Worm (Caenorhabditis elegans): ENCODE results near the gene F56H9.6.
A peak's percentile ranks its signal among the peaks of the same experiment; 100 is the strongest.

The F56H9.6 gene

DNA sequence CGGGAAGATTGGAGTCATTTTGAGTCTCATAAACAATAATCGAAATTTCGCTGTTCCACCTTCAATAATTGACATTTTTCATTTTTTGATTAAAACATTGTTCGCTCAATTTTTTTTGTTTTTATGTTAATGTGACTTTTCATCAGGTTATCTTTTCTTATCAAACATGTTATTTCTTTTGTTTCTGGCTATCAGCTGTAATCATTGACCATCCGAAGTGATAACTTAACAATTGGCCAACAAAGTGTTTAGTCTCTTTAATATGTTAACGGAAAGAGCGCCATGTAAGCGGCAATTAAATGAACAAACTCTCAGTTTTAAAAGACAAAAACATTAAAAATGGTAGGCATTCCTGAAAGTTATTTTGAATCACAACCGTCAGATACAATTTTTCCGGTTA, 4.4 kb upstream of the F56H9.6 start:
- no peak for TF ChIP-seq mec-3 (tag; optimal IDR thresholded peaks at IDR 0.05; ENCODE audit: borderline replicate concordance)
- TF ChIP-seq elt-2 (tag; optimal IDR thresholded peaks at IDR 0.05) = peak; percentile 93

DNA sequence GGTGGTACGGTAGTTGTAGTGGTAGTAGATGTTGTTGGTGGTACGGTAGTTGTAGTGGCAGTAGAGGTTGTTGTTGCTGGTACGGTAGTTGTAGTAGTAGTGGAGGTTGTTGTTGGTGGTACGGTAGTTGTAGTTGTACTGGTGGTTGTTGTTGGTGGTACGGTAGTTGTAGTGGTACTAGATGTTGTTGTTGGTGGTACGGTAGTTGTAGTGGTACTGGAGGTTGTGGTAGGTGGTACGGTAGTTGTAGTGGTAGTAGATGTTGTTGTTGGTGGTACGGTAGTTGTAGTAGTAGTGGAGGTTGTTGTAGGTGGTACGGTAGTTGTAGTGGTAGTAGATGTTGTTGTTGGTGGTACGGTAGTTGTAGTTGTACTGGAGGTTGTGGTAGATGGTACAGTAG, 3.4 kb upstream of the F56H9.6 start:
- TF ChIP-seq elt-4 (tag; optimal IDR thresholded peaks at IDR 0.05) (no peak), ceh-6 (GFP tag; optimal IDR thresholded peaks at IDR 0.05) (no peak), sox-4 (tag; optimal IDR thresholded peaks at IDR 0.05) (peak; percentile 36), pha-4 (tag; optimal IDR thresholded peaks at IDR 0.05) (no peak), ceh-45 (GFP tag; IDR thresholded peaks at IDR 0.05) (no peak), hlh-13 (GFP tag; optimal IDR thresholded peaks at IDR 0.05) (no peak)

DNA sequence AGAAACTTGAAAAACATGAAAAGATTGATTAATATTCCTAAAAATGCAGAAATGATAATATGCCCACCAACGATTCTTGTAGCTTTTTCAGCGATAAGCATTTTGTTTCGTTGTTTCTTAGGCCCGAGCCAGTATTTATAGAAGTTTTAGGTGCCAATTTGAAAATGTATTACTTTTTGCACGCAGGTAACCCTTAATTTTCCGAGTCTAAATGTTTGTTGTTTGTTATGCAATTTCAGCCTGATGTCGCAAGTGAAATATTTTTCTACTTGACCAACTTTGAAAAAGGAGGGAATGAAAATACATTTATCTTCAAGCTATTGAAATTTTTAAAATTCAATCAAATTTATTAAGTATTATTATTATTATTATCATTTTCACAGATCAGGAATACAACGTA, 2.4 kb upstream of the F56H9.6 start, which contains the start of gene srx-113:
srx-113 (minus strand) TSS at position 101 of the 400 bp plus-strand sequence.
- no peak for TF ChIP-seq sdc-2 (tag; optimal IDR thresholded peaks at IDR 0.05)

DNA sequence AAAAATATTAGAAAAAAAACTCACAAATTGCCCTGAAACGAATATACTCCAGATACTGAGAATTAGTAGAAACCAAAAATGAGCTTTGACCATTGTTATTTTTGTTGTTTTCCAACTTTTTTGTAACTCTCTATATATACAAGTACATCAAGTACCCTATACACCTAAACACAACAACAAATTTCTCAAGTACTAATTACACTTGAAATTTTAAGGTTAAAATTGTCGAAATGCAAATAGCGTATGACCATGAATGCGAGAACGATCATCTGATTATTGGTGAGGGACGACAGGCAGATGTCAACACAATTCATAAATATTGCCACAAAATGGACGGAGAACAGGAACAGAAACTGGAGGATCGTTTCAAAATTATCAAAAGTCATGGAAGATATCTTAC, 5.3 kb downstream of the F56H9.6 start, which contains the start of gene F56H9.9:
F56H9.9 (minus strand) TSS at position 101 of the 400 bp plus-strand sequence.
- no peak for TF ChIP-seq elt-2 (tag; optimal IDR thresholded peaks at IDR 0.05)
- TF ChIP-seq rnt-1 (tag; optimal IDR thresholded peaks at IDR 0.05) = no peak
- TF ChIP-seq ref-2 (tag; optimal IDR thresholded peaks at IDR 0.05) = no peak
- TF ChIP-seq pax-1 (tag; optimal IDR thresholded peaks at IDR 0.05) = no peak
- TF ChIP-seq fax-1 (tag; optimal IDR thresholded peaks at IDR 0.05) = no peak
- TF ChIP-seq sox-4 (tag; optimal IDR thresholded peaks at IDR 0.05) = no peak
- TF ChIP-seq madf-2 (tag; optimal IDR thresholded peaks at IDR 0.05) = no peak
- no peak for TF ChIP-seq ceh-6 (GFP tag; optimal IDR thresholded peaks at IDR 0.05)

DNA sequence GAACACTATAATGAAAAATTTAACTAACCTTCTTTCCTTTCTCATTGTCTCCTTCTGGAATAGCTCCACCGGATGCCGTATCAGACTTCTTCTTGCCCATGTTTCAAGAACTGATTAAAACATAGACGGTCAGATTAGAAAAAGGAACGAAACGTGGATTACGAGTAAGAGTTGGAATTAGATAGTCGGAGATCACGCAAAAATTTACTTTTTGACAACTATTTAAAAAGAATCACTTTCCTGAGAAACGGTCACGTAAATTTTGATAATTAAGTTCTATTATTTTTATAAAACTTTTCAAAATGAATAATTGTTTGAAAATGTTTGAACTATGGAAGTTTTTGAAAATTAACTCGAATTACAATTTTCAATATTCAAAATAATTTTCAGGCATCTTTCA, 17.5 kb downstream of the F56H9.6 start, which contains the start of gene cyc-2.2:
cyc-2.2 (minus strand) TSS at position 101 of the 400 bp plus-strand sequence.
- no peak for TF ChIP-seq K09A11.1 (tag; optimal IDR thresholded peaks at IDR 0.05; ENCODE audit: insufficient read depth)

DNA sequence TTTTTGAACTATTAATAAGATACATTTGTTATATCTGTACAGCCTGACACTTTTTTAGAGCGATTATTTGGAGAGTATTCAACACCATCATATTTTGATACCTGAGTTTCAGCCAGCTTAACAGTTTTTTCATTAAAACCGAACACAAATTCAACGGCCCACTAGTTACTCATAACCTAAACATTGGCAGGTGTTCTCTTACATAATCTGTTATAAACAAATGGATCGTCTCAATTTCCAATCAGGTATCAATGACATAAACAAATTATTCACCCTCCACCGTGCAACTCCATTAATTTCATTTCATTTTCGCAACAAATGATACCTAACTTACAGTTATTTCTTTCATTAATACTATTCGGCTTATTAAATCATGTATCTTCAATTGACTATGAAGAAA, 18.6 kb downstream of the F56H9.6 start, which contains the start of gene cubn-1:
cubn-1 (plus strand) TSS at position 301 of the 400 bp plus-strand sequence.
- TF ChIP-seq ceh-24 (tag; optimal IDR thresholded peaks at IDR 0.05) = no peak
- TF ChIP-seq ceh-6 (GFP tag; optimal IDR thresholded peaks at IDR 0.05) = no peak
- TF ChIP-seq pag-3 (tag; optimal IDR thresholded peaks at IDR 0.05; ENCODE audit: borderline replicate concordance) = no peak
- no peak for TF ChIP-seq ceh-22 (tag; optimal IDR thresholded peaks at IDR 0.05)
- TF ChIP-seq hlh-8 (tag; optimal IDR thresholded peaks at IDR 0.05) = no peak
- no peak for TF ChIP-seq mec-3 (tag; optimal IDR thresholded peaks at IDR 0.05; ENCODE audit: borderline replicate concordance)
- TF ChIP-seq sdc-2 (tag; optimal IDR thresholded peaks at IDR 0.05) = no peak

DNA sequence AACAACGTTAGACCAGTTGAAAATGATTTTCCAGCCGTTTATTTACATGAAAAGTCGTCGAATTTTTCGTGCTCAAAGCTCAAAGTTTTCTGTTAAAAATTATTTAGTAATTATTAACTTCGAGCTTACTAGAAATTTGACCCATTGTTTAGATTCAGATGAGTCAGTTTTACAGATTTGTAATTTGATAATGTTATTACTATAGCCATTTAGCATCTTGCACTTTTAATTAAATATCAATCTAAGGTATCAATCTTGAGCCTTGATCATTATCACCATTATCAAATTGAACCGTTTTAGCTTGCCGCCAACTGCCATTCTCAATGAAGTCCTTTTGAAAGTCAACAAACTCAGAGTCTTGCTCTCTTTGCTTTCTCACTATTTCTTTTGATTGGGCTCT, 20.1 kb downstream of the F56H9.6 start, which contains the start of gene ZC116.1:
ZC116.1 (plus strand) TSS at position 301 of the 400 bp plus-strand sequence.
- TF ChIP-seq C38D4.7 (GFP tag; optimal IDR thresholded peaks at IDR 0.05) (no peak), fax-1 (tag; optimal IDR thresholded peaks at IDR 0.05) (no peak), ceh-31 (tag; optimal IDR thresholded peaks at IDR 0.05) (no peak), unc-42 (tag; optimal IDR thresholded peaks at IDR 0.05) (no peak), ama-1 (optimal IDR thresholded peaks at IDR 0.05) (no peak), hlh-8 (tag; optimal IDR thresholded peaks at IDR 0.05) (no peak), dve-1 (tag; optimal IDR thresholded peaks at IDR 0.05) (no peak), pat-9 (tag; optimal IDR thresholded peaks at IDR 0.05) (no peak), Y22D7AL.16 (tag; optimal IDR thresholded peaks at IDR 0.05) (no peak), unc-3 (GFP tag; conservative IDR thresholded peaks at IDR 0.05) (no peak), unc-3 (tag; optimal IDR thresholded peaks at IDR 0.05) (no peak), sox-2 (GFP tag; IDR thresholded peaks at IDR 0.05) (no peak), unc-86 (tag; optimal IDR thresholded peaks at IDR 0.05) (no peak), nhr-232 (tag; optimal IDR thresholded peaks at IDR 0.05) (no peak), rnt-1 (tag; optimal IDR thresholded peaks at IDR 0.05) (no peak), ztf-16 (tag; optimal IDR thresholded peaks at IDR 0.05) (no peak), hlh-15 (tag; optimal IDR thresholded peaks at IDR 0.05) (no peak), ceh-18 (tag; optimal IDR thresholded peaks at IDR 0.05) (no peak), unc-55 (GFP tag; optimal IDR thresholded peaks at IDR 0.05) (no peak), ahr-1 (tag; optimal IDR thresholded peaks at IDR 0.05) (no peak), eyg-1 (tag; optimal IDR thresholded peaks at IDR 0.05) (no peak)
